Worm (Caenorhabditis elegans): ENCODE results near the gene mcm-6.
A peak's percentile ranks its signal among the peaks of the same experiment; 100 is the strongest.

The mcm-6 gene

ce11 chrIII:9789607-9790073 lies 4.5 kb upstream of the mcm-6 start, which contains the start of gene R10E11.5 (continued):
- TF ChIP-seq unc-62 (GFP tag; optimal IDR thresholded peaks at IDR 0.05 in 1 of 2) (no peak), unc-62 (tag; optimal IDR thresholded peaks at IDR 0.05) (no peak), attf-4 (tag; optimal IDR thresholded peaks at IDR 0.05) (no peak), lin-39 (tag; optimal IDR thresholded peaks at IDR 0.05) (no peak), nhr-25 (tag; optimal IDR thresholded peaks at IDR 0.05; ENCODE audit: borderline replicate concordance, insufficient read depth) (no peak), skn-1 (tag; optimal IDR thresholded peaks at IDR 0.05) (no peak), unc-39 (tag; optimal IDR thresholded peaks at IDR 0.05) (no peak)

- TF ChIP-seq ceh-44 (GFP tag; IDR thresholded peaks at IDR 0.05) (no peak), jun-1 (tag; optimal IDR thresholded peaks at IDR 0.05) (no peak), hlh-11 (tag; optimal IDR thresholded peaks at IDR 0.05) (no peak), ama-1 (optimal IDR thresholded peaks at IDR 0.05) (no peak), duxl-1 (tag; optimal IDR thresholded peaks at IDR 0.05; ENCODE audit: poor library complexity) (no peak), zip-11 (GFP tag; IDR thresholded peaks at IDR 0.05) (no peak), Y105C5A.15 (GFP tag; IDR thresholded peaks at IDR 0.05) (no peak), cey-2 (tag; optimal IDR thresholded peaks at IDR 0.05; ENCODE audit: borderline replicate concordance, insufficient read depth) (no peak), zip-2 (tag; optimal IDR thresholded peaks at IDR 0.05) (no peak), nhr-102 (tag; optimal IDR thresholded peaks at IDR 0.05) (no peak), fos-1 (tag; optimal IDR thresholded peaks at IDR 0.05) (no peak), unc-39 (tag; optimal IDR thresholded peaks at IDR 0.05) (no peak), mdt-29 (GFP tag; IDR thresholded peaks at IDR 0.05) (no peak), nhr-42 (GFP tag; IDR thresholded peaks at IDR 0.05) (no peak), F44E2.7 (GFP tag; IDR thresholded peaks at IDR 0.05) (no peak), dve-1 (tag; optimal IDR thresholded peaks at IDR 0.05; ENCODE audit: insufficient read depth) (no peak), lin-38 (GFP tag; IDR thresholded peaks at IDR 0.05) (no peak)
Observed at ce11 chrIII:9796448-9796847, 2.3 kb downstream of the mcm-6 start, which contains the start of gene srxa-10. srxa-10 (minus strand) TSS chrIII:9796548.

- TF ChIP-seq lim-7 (GFP tag; IDR thresholded peaks at IDR 0.05) (no peak), hmg-1.1 (GFP tag; IDR thresholded peaks at IDR 0.05) (0 out of 2 replicates have a peak, but pooled peaks have one; percentile 8), pha-4 (GFP tag; IDR thresholded peaks at IDR 0.05) (no peak), pha-4 (tag; optimal IDR thresholded peaks at IDR 0.05) (no peak), set-16 (GFP tag; IDR thresholded peaks at IDR 0.05) (no peak), aha-1 (tag) (peak; percentile 68), dmd-6 (GFP tag; IDR thresholded peaks at IDR 0.05) (no peak), mes-2 (tag; optimal IDR thresholded peaks at IDR 0.05; ENCODE audit: poor library complexity, severe bottlenecking) (peak; percentile 89), daf-16 (GFP tag; optimal IDR thresholded peaks at IDR 0.05) (no peak), daf-16 (tag; optimal IDR thresholded peaks at IDR 0.05) (peak; percentile 10), ceh-28 (tag; optimal IDR thresholded peaks at IDR 0.05) (no peak), snpc-4 (tag; optimal IDR thresholded peaks at IDR 0.05) (no peak), spr-1 (tag; optimal IDR thresholded peaks at IDR 0.05) (no peak), lsy-2 (tag; optimal IDR thresholded peaks at IDR 0.05) (peak in 1 of 2 experiments; percentile 56), nhr-42 (GFP tag; IDR thresholded peaks at IDR 0.05) (no peak), lin-38 (GFP tag; IDR thresholded peaks at IDR 0.05) (peak; percentile 26)
Observed at ce11 chrIII:9798478-9799157, 4.5 kb downstream of the mcm-6 start, which contains the start of gene ZK632.2. ZK632.2 (plus strand) TSS chrIII:9799107.
